Worm (Caenorhabditis elegans) whole organism, L4 larva: ENCODE measurements around the gene Y53F4B.9.

Source experiments
- dpl-1 ChIP-seq: fragments of 150-350 bp; optimal IDR thresholded peaks from 2 replicates; lab custom pipeline; 2014; ENCODE audit warnings: missing biosample characterization, missing genetic modification reagents, missing genetic modification characterization
- nhr-237 ChIP-seq: sonication (generic microtip); optimal IDR thresholded peaks from 2 replicates; lab custom pipeline; 2017; ENCODE audit warnings: missing biosample characterization, missing genetic modification characterization
- spr-3 ChIP-seq: fragments of 200-800 bp; sonication (Bioruptor generic); optimal IDR thresholded peaks from 2 replicates; lab custom pipeline; 2018; ENCODE audit warnings: mild to moderate bottlenecking, missing genetic modification characterization, missing compliant biosample characterization
- unc-62 ChIP-seq, 3 experiments: fragments of 150-350 bp in 1 of 3; sonication (generic microtip); optimal IDR thresholded peaks in 2 of 3; peaks in 1 of 3; 1 replicate in 1 of 3; 2 replicates in 2 of 3; lab custom pipeline; 2014 to 2017; ENCODE audit warnings: missing biosample characterization in 3 of 3, missing genetic modification characterization in 3 of 3, missing genetic modification reagents in 3 of 3, missing genotype in 1 of 3

DNA sequence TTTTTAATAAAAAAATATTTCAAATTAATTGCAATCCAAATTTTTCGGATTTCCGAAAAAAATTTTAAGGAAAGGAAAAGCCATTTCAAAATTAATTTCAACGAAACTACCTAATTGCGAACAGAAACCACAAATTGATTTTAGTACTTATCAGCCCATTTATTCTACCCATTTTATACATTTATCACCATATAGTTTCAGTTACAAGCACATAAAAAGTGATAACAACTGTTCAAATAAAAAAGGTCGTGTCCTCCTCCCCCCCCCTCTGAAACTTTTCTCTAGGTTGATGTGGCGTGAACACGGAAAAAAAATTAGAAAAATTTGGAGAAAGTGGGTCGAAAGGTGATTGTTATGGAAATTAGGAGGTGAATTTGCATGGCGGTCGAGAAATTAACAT, 45.3 kb downstream of the Y53F4B.9 start:
- TF ChIP-seq nhr-237 (tag; lab: Kevin White, UChicago), result no peak
- TF ChIP-seq spr-3, result no peak
- no peak for TF ChIP-seq unc-62 (GFP tag; optimal IDR thresholded peaks at IDR 0.05 in 1 of 2; lab: Kevin White, UChicago)
- TF ChIP-seq unc-62 (tag; optimal IDR thresholded peaks at IDR 0.05; lab: Kevin White, UChicago), result no peak
- TF ChIP-seq dpl-1 (GFP tag; lab: Kevin White, UChicago), result no peak
